Worm (Caenorhabditis elegans) whole organism, mixed stage, embryonic: ENCODE measurements around the gene srg-10.

Experiments used
- M03D4.4 ChIP-seq: sonication (generic microtip); optimal IDR thresholded peaks from 2 replicates; lab custom pipeline; 2017; ENCODE audit warnings: mild to moderate bottlenecking, missing genetic modification characterization, missing compliant biosample characterization
- blmp-1 ChIP-seq: fragments of 150-350 bp; optimal IDR thresholded peaks from 2 replicates; lab custom pipeline; 2014; ENCODE audit warnings: missing biosample characterization, missing genetic modification characterization
- ceh-39 ChIP-seq: fragments of 150-350 bp; optimal IDR thresholded peaks from 2 replicates; lab custom pipeline; 2014; ENCODE audit warnings: missing biosample characterization, missing genetic modification characterization
- ceh-43 ChIP-seq: fragments of 200-800 bp; sonication (Bioruptor generic); optimal IDR thresholded peaks from 2 replicates; lab custom pipeline; 2018; ENCODE audit warnings: mild to moderate bottlenecking, missing genetic modification characterization, moderate library complexity, missing compliant biosample characterization
- ceh-83 ChIP-seq: fragments of 200-800 bp; sonication (Bioruptor generic); optimal IDR thresholded peaks from 2 replicates; lab custom pipeline; 2018; ENCODE audit warnings: mild to moderate bottlenecking, missing genetic modification characterization, missing compliant biosample characterization
- ces-1 ChIP-seq: fragments of 150-350 bp; optimal IDR thresholded peaks from 2 replicates; lab custom pipeline; 2014; ENCODE audit warnings: missing biosample characterization, missing genetic modification reagents, missing genetic modification characterization
- cnd-1 ChIP-seq: fragments of 200-800 bp; sonication (Bioruptor generic); optimal IDR thresholded peaks from 2 replicates; lab custom pipeline; 2018; ENCODE audit warnings: mild to moderate bottlenecking, missing genetic modification characterization, missing compliant biosample characterization
- drap-1 ChIP-seq: fragments of 200-800 bp; sonication (Bioruptor generic); optimal IDR thresholded peaks from 3 replicates; lab custom pipeline; 2018; ENCODE audit warnings: mild to moderate bottlenecking, missing genetic modification characterization, missing compliant biosample characterization
- elt-1 ChIP-seq: sonication (generic microtip); optimal IDR thresholded peaks from 2 replicates; lab custom pipeline; 2017; ENCODE audit warnings: missing genetic modification characterization, mild to moderate bottlenecking, missing compliant biosample characterization, antibody characterized with exemption, moderate library complexity, borderline replicate concordance; ENCODE audit not compliant: insufficient read depth
- elt-3 ChIP-seq: fragments of 150-350 bp; optimal IDR thresholded peaks from 2 replicates; lab custom pipeline; 2014; ENCODE audit warnings: missing biosample characterization, missing genetic modification characterization
- ham-2 ChIP-seq: fragments of 200-800 bp; sonication (Bioruptor generic); optimal IDR thresholded peaks from 2 replicates; lab custom pipeline; 2018; ENCODE audit warnings: mild to moderate bottlenecking, missing genetic modification characterization, missing compliant biosample characterization
- hlh-1 ChIP-seq: fragments of 150-350 bp; optimal IDR thresholded peaks from 2 replicates; lab custom pipeline; 2014; ENCODE audit warnings: missing biosample characterization, missing genetic modification reagents, missing genetic modification characterization
- lin-13 ChIP-seq: fragments of 150-350 bp; optimal IDR thresholded peaks from 2 replicates; lab custom pipeline; 2014; ENCODE audit warnings: missing biosample characterization, missing genetic modification characterization
- lsy-2 ChIP-seq: fragments of 150-350 bp; optimal IDR thresholded peaks from 2 replicates; lab custom pipeline; 2014; ENCODE audit warnings: missing biosample characterization, missing genetic modification characterization
- mab-5 ChIP-seq: fragments of 150-350 bp; optimal IDR thresholded peaks from 2 replicates; lab custom pipeline; 2014; ENCODE audit warnings: missing biosample characterization, missing genetic modification characterization
- mep-1 ChIP-seq: fragments of 150-350 bp; optimal IDR thresholded peaks from 2 replicates; lab custom pipeline; 2017; ENCODE audit warnings: missing biosample characterization, missing genetic modification reagents, missing genetic modification characterization, inconsistent platforms
- nhr-12 ChIP-seq: fragments of 150-350 bp; optimal IDR thresholded peaks from 2 replicates; lab custom pipeline; 2014; ENCODE audit warnings: missing biosample characterization, missing genetic modification characterization
- nhr-2 ChIP-seq: fragments of 150-350 bp; optimal IDR thresholded peaks from 2 replicates; lab custom pipeline; 2014; ENCODE audit warnings: missing biosample characterization, missing genetic modification characterization
- nhr-237 ChIP-seq: fragments of 150-350 bp; optimal IDR thresholded peaks from 2 replicates; lab custom pipeline; 2014; ENCODE audit warnings: missing biosample characterization, missing genetic modification characterization
- nhr-28 ChIP-seq: fragments of 150-350 bp; optimal IDR thresholded peaks from 2 replicates; lab custom pipeline; 2014; ENCODE audit warnings: missing biosample characterization, missing genetic modification characterization
- pha-4 ChIP-seq: fragments of 150-350 bp; optimal IDR thresholded peaks from 2 replicates; lab custom pipeline; 2018; ENCODE audit warnings: missing biosample characterization, missing genetic modification reagents, missing genetic modification characterization
- sem-2 ChIP-seq: fragments of 200-800 bp; sonication (Bioruptor generic); optimal IDR thresholded peaks from 2 replicates; lab custom pipeline; 2018; ENCODE audit warnings: mild to moderate bottlenecking, missing genetic modification characterization, missing compliant biosample characterization
- snpc-4 ChIP-seq: fragments of 150-350 bp; optimal IDR thresholded peaks from 2 replicates; lab custom pipeline; 2014; ENCODE audit warnings: missing biosample characterization, missing genetic modification characterization
- tbx-8 ChIP-seq: fragments of 200-800 bp; sonication (Bioruptor generic); optimal IDR thresholded peaks from 2 replicates; lab custom pipeline; 2018; ENCODE audit warnings: mild to moderate bottlenecking, missing genetic modification characterization, moderate library complexity, missing compliant biosample characterization
- unc-120 ChIP-seq: sonication (generic microtip); optimal IDR thresholded peaks from 2 replicates; lab custom pipeline; 2017; ENCODE audit warnings: missing genetic modification characterization, missing compliant biosample characterization; ENCODE audit not compliant: poor library complexity, severe bottlenecking
- unc-39 ChIP-seq: fragments of 150-350 bp; optimal IDR thresholded peaks from 2 replicates; lab custom pipeline; 2014; ENCODE audit warnings: missing biosample characterization, missing genetic modification characterization
- unc-62 ChIP-seq: fragments of 150-350 bp; optimal IDR thresholded peaks from 2 replicates; lab custom pipeline; 2014; ENCODE audit warnings: missing biosample characterization, missing genetic modification reagents, missing genetic modification characterization
- zip-8 ChIP-seq: fragments of 150-350 bp; optimal IDR thresholded peaks from 2 replicates; lab custom pipeline; 2014; ENCODE audit warnings: missing biosample characterization, missing genetic modification characterization
- ztf-11 ChIP-seq: fragments of 150-350 bp; optimal IDR thresholded peaks from 2 replicates; lab custom pipeline; 2014; ENCODE audit warnings: missing biosample characterization, missing genetic modification characterization

The srg-10 gene

DNA sequence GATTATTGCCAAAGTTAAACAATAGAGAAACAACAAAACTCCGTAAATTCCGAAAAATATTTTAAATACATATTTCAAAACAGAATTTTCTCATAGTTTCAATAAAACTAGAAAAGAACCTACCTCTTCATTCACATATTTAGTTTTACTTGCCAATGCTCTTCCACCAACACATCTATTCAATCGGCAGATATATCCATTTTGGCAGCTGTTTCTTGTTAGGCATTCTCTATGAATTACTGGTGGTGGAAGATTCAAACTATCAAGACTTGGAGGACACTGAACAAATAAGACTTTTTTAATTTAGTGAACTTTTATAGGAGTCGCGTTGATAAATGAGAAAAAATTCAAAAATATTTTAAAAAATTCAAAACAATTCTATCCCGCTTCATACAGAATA lies 30.2 kb upstream of the srg-10 start:
- TF ChIP-seq drap-1 (GFP tag; lab: Kevin White, UChicago) (no peak), nhr-2 (tag; lab: Kevin White, UChicago) (no peak), sem-2 (GFP tag; lab: Kevin White, UChicago) (no peak), elt-1 (tag; lab: Kevin White, UChicago) (no peak), tbx-8 (no peak), mep-1 (tag; lab: Kevin White, UChicago) (no peak), ceh-43 (GFP tag; lab: Kevin White, UChicago) (no peak), pha-4 (tag; lab: Kevin White, UChicago) (no peak), hlh-1 (tag; lab: Kevin White, UChicago) (no peak), elt-3 (tag; lab: Kevin White, UChicago) (no peak), ceh-83 (GFP tag; lab: Kevin White, UChicago) (no peak), zip-8 (tag; lab: Kevin White, UChicago) (no peak), nhr-237 (tag; lab: Kevin White, UChicago) (no peak), unc-39 (tag; lab: Kevin White, UChicago) (no peak), blmp-1 (no peak), ham-2 (GFP tag; lab: Kevin White, UChicago) (no peak)

DNA sequence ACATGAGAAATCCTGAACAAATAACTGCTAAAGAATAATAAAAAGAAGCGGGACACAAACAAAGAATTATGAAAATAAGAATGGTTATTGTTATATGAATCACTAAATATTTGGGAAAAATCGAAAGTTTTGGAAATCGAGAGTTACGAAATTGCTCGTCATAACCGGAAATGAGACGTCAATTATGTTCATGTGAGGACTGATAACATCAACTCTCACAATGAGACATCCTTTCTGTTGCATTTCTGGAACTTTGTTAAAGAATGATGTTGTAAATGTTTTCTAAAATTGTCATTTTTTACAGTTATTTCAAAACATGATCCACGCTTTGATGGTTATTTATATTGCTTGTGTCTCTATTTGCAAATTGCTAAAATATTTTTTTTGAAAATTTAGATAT lies 29.7 kb upstream of the srg-10 start, which contains the start of gene T23F11.6:
Gene T23F11.6, minus strand, starts transcription at position 45 of the 400 bp plus-strand sequence.
- TF ChIP-seq nhr-237 (tag; lab: Kevin White, UChicago) (no peak), elt-1 (tag; lab: Kevin White, UChicago) (no peak), pha-4 (tag; lab: Kevin White, UChicago) (no peak), snpc-4 (tag; lab: Kevin White, UChicago) (no peak), mab-5 (tag; lab: Kevin White, UChicago) (no peak), elt-3 (tag; lab: Kevin White, UChicago) (no peak)

ce11 chrIII:4649363-4649768 lies 28.2 kb upstream of the srg-10 start:
- TF ChIP-seq nhr-237 (tag; lab: Kevin White, UChicago): peak; percentile 90
- TF ChIP-seq ham-2 (GFP tag; lab: Kevin White, UChicago): peak; percentile 27
- TF ChIP-seq nhr-12 (tag; lab: Kevin White, UChicago): no peak
- peak; percentile 42 for TF ChIP-seq lin-13
- no peak for TF ChIP-seq tbx-8
- TF ChIP-seq hlh-1 (tag; lab: Kevin White, UChicago): peak; percentile 90
- peak; percentile 50 for TF ChIP-seq drap-1 (GFP tag; lab: Kevin White, UChicago)
- TF ChIP-seq elt-3 (tag; lab: Kevin White, UChicago): peak; percentile 75
- TF ChIP-seq sem-2 (GFP tag; lab: Kevin White, UChicago): no peak
- TF ChIP-seq pha-4 (tag; lab: Kevin White, UChicago): peak; percentile 92
- no peak for TF ChIP-seq nhr-2 (tag; lab: Kevin White, UChicago)
- TF ChIP-seq mep-1 (tag; lab: Kevin White, UChicago): peak; percentile 85
- peak; percentile 83 for TF ChIP-seq unc-62 (GFP tag; lab: Kevin White, UChicago)
- no peak for TF ChIP-seq ceh-43 (GFP tag; lab: Kevin White, UChicago)
- no peak for TF ChIP-seq ceh-83 (GFP tag; lab: Kevin White, UChicago)
- TF ChIP-seq ces-1: peak; percentile 60
- peak; percentile 68 for TF ChIP-seq lsy-2 (tag; lab: Kevin White, UChicago)
- TF ChIP-seq ztf-11 (tag; lab: Kevin White, UChicago): peak; percentile 32
- TF ChIP-seq nhr-28 (tag; lab: Kevin White, UChicago): no peak
- peak; percentile 58 for TF ChIP-seq M03D4.4 (tag; lab: Kevin White, UChicago)
- TF ChIP-seq unc-120 (tag; lab: Kevin White, UChicago): peak; percentile 58
- peak; percentile 3 for TF ChIP-seq ceh-39 (tag; lab: Kevin White, UChicago)
- TF ChIP-seq, all 35 proteins: peak for 15

- no peak for TF ChIP-seq cnd-1 (tag; lab: Kevin White, UChicago)
- TF ChIP-seq mab-5 (tag; lab: Kevin White, UChicago): no peak
- no peak for TF ChIP-seq ceh-39 (tag; lab: Kevin White, UChicago)
- TF ChIP-seq ham-2 (GFP tag; lab: Kevin White, UChicago): no peak
Measured at ce11 chrIII:4649811-4650544, 27.6 kb upstream of the srg-10 start, which contains the start of gene ppm-2. Gene ppm-2 (plus strand): TSS chrIII:4650494.
